Worm (Caenorhabditis elegans) whole organism, midembryonic: Measurements from ENCODE around the gene T24B8.3.

Experiments used
- T22C8.4 ChIP-seq: fragments of 200-800 bp; sonication (Bioruptor generic); IDR thresholded peaks from 2 replicates; pipeline ENCODE4 v1.3.6; 2022; ENCODE audit warnings: missing genetic modification characterization, missing compliant biosample characterization
- cog-1 ChIP-seq: sonication (generic microtip); optimal IDR thresholded peaks from 2 replicates; lab custom pipeline; 2016; ENCODE audit warnings: missing genetic modification characterization, missing compliant biosample characterization
- flt-1 ChIP-seq: fragments of 200-800 bp; sonication (Bioruptor generic); IDR thresholded peaks from 2 replicates; pipeline ENCODE4 v1.3.6; 2022; ENCODE audit warnings: missing genetic modification characterization, missing compliant biosample characterization
- klf-2 ChIP-seq: fragments of 200-800 bp; sonication (Bioruptor generic); conservative IDR thresholded peaks from 2 replicates; pipeline ENCODE4 v1.3.6; 2022; ENCODE audit warnings: missing genetic modification reagents, missing genetic modification characterization, missing compliant biosample characterization
- med-1 ChIP-seq: sonication (generic microtip); optimal IDR thresholded peaks from 2 replicates; lab custom pipeline; 2017; ENCODE audit warnings: missing genetic modification characterization, mild to moderate bottlenecking, missing compliant biosample characterization, antibody characterized with exemption, missing genetic modification reagents; ENCODE audit not compliant: insufficient read depth
- ref-1 ChIP-seq: fragments of 200-800 bp; sonication (Bioruptor generic); conservative IDR thresholded peaks from 2 replicates; pipeline ENCODE4 v1.3.6; 2022; ENCODE audit warnings: missing genetic modification reagents, missing genetic modification characterization, missing compliant biosample characterization
- tab-1 ChIP-seq: fragments of 200-800 bp; sonication (Bioruptor generic); IDR thresholded peaks from 2 replicates; pipeline ENCODE4 v1.3.6; 2022; ENCODE audit warnings: missing genetic modification characterization, missing compliant biosample characterization
- ztf-23 ChIP-seq: fragments of 200-800 bp; sonication (Bioruptor generic); IDR thresholded peaks from 2 replicates; pipeline ENCODE4 v1.3.6; 2022; ENCODE audit warnings: missing genetic modification reagents, missing genetic modification characterization, missing compliant biosample characterization
- ztf-29 ChIP-seq: fragments of 200-800 bp; sonication (Bioruptor generic); IDR thresholded peaks from 2 replicates; pipeline ENCODE4 v1.3.6; 2022; ENCODE audit warnings: missing genetic modification reagents, missing genetic modification characterization, missing compliant biosample characterization

Gene T24B8.3

DNA sequence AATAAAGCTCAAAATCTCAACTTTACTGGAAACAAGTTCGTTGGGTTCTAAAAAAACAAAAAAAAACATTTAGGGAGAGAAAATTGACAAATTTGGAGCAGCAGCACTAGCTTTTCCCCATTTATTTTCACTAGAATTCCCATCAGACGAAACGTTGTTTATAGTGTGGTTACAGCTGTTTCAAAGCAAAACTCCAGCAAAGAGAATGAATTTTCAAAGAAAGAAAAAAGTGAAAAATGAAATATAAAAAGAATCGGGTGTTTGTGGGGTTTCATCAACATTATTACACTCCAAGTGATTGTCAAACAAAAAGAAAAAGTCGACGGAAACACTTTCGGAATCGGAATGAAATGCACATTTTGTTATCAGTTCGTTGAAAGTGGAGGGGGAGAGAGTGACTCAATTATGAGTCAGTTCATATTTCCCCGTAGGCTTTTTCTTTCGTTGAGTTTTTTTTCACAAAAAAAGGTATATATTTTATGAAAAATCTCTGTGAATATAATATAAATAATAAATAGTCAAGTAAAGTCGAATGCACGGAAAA lies 33.4 kb upstream of the T24B8.3 start:
- TF ChIP-seq med-1 (GFP tag; lab: Kevin White, UChicago): no peak
- TF ChIP-seq tab-1 (GFP tag; lab: Robert Waterston, UW): no peak
- no peak for TF ChIP-seq flt-1 (GFP tag; lab: Robert Waterston, UW)
- no peak for TF ChIP-seq klf-2 (GFP tag; lab: Robert Waterston, UW)
- TF ChIP-seq cog-1 (tag; lab: Kevin White, UChicago): no peak
- no peak for TF ChIP-seq ztf-29 (GFP tag; lab: Robert Waterston, UW)
- no peak for TF ChIP-seq ztf-23 (GFP tag; lab: Robert Waterston, UW)
- TF ChIP-seq ref-1 (GFP tag; lab: Robert Waterston, UW): no peak
- TF ChIP-seq T22C8.4 (GFP tag; lab: Robert Waterston, UW): no peak

DNA sequence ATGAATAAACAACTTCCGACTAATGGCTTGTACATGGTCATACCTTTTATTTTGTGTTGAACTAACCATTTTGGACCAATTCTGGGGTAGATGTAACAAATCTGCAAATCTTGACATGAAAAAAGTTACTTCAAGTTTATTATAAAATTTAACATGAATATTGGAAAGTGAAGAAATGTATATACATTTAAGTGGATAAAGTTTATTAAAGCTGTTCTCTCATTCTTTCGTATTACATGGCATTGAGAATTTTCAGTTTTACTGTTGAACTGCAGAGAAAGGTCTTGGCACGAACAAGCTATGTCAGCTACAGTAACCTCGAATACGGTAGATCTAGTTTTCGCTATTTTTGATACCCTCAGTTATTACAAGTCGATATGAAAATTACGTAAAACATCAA lies 32.6 kb upstream of the T24B8.3 start, which contains the start of gene C07H4.1:
Gene C07H4.1 (minus strand): TSS at position 101 of the 400 bp plus-strand sequence.
- TF ChIP-seq med-1 (GFP tag; lab: Kevin White, UChicago) (no peak), ztf-23 (GFP tag; lab: Robert Waterston, UW) (no peak), ref-1 (GFP tag; lab: Robert Waterston, UW) (no peak), T22C8.4 (GFP tag; lab: Robert Waterston, UW) (no peak), flt-1 (GFP tag; lab: Robert Waterston, UW) (no peak), ztf-29 (GFP tag; lab: Robert Waterston, UW) (no peak), tab-1 (GFP tag; lab: Robert Waterston, UW) (no peak), klf-2 (GFP tag; lab: Robert Waterston, UW) (no peak), cog-1 (tag; lab: Kevin White, UChicago) (no peak)

DNA sequence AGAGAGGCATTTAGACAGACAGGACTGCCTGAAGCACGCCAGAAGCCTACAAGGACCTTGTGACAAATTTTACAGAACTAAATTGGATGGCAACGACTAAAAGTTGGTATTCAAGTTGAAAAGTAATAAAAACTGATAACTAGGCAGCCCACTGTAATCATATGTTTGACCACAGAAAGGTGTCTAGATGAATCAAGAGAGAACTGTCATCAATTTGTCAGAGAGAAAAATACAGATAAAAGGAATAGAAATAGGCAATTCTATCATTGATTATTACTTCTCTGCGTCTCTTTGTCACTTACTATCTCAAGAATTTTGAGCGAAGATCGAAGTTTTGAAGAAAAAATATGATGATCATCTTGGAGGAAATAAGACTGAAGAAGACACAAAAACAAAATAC lies 32.0 kb upstream of the T24B8.3 start:
- no peak for TF ChIP-seq med-1 (GFP tag; lab: Kevin White, UChicago)
- no peak for TF ChIP-seq flt-1 (GFP tag; lab: Robert Waterston, UW)
- no peak for TF ChIP-seq ztf-29 (GFP tag; lab: Robert Waterston, UW)
- no peak for TF ChIP-seq T22C8.4 (GFP tag; lab: Robert Waterston, UW)
- TF ChIP-seq tab-1 (GFP tag; lab: Robert Waterston, UW): no peak
- no peak for TF ChIP-seq ztf-23 (GFP tag; lab: Robert Waterston, UW)
- no peak for TF ChIP-seq cog-1 (tag; lab: Kevin White, UChicago)
- TF ChIP-seq klf-2 (GFP tag; lab: Robert Waterston, UW): no peak
- TF ChIP-seq ref-1 (GFP tag; lab: Robert Waterston, UW): no peak

DNA sequence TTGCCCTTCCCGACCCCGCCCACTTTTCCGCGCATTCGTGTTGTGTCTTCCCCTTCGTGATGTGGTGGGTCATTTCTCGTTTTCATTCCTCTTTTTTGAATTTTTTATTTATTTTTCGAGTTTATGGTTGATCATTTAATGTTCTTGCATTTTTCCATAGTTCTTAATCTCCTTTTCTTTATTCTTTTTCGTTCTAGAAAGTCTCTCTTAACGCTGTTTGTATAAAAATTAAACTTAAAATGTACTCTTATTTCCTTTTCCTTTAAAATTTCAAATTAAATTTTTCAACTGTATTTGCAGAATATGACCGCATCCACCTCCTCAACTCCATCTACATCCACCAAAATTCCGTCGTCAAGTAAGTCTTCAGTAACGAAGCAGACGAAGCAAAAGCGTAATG lies 25.4 kb upstream of the T24B8.3 start, which contains the start of gene hlh-3:
Gene hlh-3 (plus strand): TSS at position 301 of the 400 bp plus-strand sequence.
- TF ChIP-seq klf-2 (GFP tag; lab: Robert Waterston, UW): no peak
- no peak for TF ChIP-seq T22C8.4 (GFP tag; lab: Robert Waterston, UW)
- no peak for TF ChIP-seq ztf-29 (GFP tag; lab: Robert Waterston, UW)
- TF ChIP-seq tab-1 (GFP tag; lab: Robert Waterston, UW): no peak
- no peak for TF ChIP-seq flt-1 (GFP tag; lab: Robert Waterston, UW)
- TF ChIP-seq med-1 (GFP tag; lab: Kevin White, UChicago): no peak
- no peak for TF ChIP-seq cog-1 (tag; lab: Kevin White, UChicago)
- TF ChIP-seq ref-1 (GFP tag; lab: Robert Waterston, UW): no peak
- TF ChIP-seq ztf-23 (GFP tag; lab: Robert Waterston, UW): no peak

DNA sequence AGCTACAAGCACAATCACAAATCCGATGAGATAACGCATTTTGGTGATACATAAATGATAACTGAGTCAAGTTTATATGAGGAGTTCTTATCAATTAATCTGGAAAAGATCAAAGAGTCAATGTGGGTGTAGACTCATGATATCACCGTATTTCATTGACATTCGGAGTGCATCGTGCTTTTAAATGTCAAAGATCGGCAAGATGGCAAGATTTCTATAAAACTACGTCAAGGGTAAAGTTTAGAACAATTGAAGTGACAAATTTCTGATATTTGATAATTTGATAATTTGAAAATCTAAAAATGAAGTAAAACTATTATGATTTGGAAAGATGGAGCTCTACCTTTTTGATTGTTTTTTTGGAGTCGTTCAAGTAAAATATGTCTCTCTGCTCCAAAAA lies 22.2 kb upstream of the T24B8.3 start, which contains the start of gene sysm-1:
Gene sysm-1 (minus strand): TSS at position 101 of the 400 bp plus-strand sequence.
- no peak for TF ChIP-seq med-1 (GFP tag; lab: Kevin White, UChicago)

DNA sequence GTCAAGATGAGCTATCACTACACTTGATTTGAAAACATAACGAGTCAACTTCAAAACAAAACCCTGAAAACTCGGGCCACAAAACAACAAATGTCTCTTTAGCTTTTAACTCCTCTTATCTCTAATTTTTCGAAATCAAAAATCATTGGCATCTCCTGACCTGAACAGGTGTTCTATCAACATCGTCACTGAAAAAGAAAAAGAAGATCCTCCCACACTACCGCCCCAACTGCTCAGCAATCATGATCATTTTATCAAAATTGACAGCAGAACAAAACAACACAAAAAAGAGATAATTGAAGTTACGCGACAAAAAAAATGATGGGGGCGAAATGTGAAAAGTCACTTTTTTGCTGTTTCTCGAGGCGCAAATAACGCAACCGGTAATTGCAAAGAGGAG lies 17.4 kb upstream of the T24B8.3 start:
- TF ChIP-seq ztf-23 (GFP tag; lab: Robert Waterston, UW): no peak
- TF ChIP-seq flt-1 (GFP tag; lab: Robert Waterston, UW): no peak
- no peak for TF ChIP-seq cog-1 (tag; lab: Kevin White, UChicago)
- no peak for TF ChIP-seq med-1 (GFP tag; lab: Kevin White, UChicago)
- no peak for TF ChIP-seq T22C8.4 (GFP tag; lab: Robert Waterston, UW)
- TF ChIP-seq tab-1 (GFP tag; lab: Robert Waterston, UW): no peak

DNA sequence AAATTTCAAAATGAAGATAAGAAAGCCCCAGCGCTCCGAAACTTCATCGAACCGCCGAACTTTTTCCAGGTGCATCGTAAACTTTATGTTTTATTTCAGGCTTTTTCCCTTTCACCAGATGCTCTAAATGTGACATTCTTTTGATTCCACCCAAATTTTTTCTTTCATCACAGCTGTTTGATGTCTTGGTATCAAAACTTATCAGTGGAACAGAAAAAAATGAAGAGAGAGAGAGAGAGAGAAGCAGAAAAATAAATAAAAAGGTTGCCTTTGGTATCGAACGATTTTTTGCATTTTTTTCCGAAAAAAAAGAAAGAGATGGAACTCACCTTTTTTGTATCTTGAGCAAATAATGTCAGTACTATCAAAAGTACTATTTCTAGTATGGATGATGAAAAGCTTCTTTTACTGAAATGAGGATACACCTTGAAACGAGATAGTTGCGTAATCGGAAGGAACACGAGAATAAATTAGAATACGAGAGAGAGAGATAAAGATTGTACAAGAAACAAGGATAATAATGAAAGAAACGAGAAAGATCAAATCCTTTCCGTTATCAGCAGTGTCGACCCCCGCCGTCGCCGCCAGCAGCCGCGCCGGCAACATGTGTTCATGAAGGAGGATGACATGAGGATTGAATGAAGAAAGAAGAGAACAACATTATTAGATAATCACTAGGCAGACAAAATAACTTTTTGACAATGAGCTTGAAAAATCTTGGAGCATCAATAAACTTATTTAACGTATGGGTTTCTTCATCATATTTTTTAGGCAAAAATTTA lies 15.4 kb upstream of the T24B8.3 start:
- TF ChIP-seq med-1 (GFP tag; lab: Kevin White, UChicago): no peak
- no peak for TF ChIP-seq cog-1 (tag; lab: Kevin White, UChicago)
- TF ChIP-seq ztf-29 (GFP tag; lab: Robert Waterston, UW): no peak
- TF ChIP-seq tab-1 (GFP tag; lab: Robert Waterston, UW): no peak
- no peak for TF ChIP-seq ztf-23 (GFP tag; lab: Robert Waterston, UW)
- no peak for TF ChIP-seq T22C8.4 (GFP tag; lab: Robert Waterston, UW)
- no peak for TF ChIP-seq flt-1 (GFP tag; lab: Robert Waterston, UW)

DNA sequence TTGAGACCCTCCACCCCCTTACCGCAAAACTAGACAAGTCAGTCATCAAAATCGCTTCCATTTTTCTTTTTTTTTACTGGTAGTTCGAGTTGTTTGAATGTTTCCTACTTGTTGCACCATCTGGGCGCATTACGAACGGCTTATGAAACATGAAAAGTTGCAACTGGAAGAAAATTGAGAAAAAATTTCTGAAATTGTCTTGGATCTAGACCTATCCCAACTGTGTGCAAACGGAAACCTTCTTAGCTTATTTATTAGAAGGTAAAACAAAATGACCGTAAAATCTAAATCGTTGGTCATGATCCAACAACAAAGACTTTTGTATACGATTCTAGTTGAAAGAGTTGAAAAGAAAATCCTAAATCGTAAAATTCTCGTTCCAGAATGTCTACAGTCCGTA lies 13.6 kb upstream of the T24B8.3 start:
- TF ChIP-seq flt-1 (GFP tag; lab: Robert Waterston, UW): no peak

DNA sequence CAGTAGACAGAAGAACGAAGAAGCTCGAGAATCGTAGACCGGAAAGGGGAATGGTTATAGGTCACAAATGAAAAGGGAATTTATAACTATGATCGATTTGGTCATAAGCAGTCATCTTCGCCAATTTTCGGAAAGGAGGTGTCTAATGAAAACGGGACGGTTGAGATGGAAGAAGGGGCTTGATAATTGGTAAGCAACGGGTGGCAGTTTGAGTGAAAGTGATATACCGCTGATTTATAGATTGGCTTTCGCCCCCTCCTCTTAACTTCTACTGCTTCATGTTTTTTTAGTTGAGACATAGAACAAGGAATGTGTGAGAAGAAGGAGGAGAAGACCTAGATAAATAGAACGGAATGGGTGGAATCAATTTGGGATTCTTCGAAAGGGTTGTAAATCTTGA lies 11.8 kb upstream of the T24B8.3 start:
- no peak for TF ChIP-seq ztf-23 (GFP tag; lab: Robert Waterston, UW)
- TF ChIP-seq ztf-29 (GFP tag; lab: Robert Waterston, UW): no peak
- no peak for TF ChIP-seq ref-1 (GFP tag; lab: Robert Waterston, UW)
- no peak for TF ChIP-seq tab-1 (GFP tag; lab: Robert Waterston, UW)
- no peak for TF ChIP-seq T22C8.4 (GFP tag; lab: Robert Waterston, UW)
- TF ChIP-seq cog-1 (tag; lab: Kevin White, UChicago): no peak
- no peak for TF ChIP-seq med-1 (GFP tag; lab: Kevin White, UChicago)
- no peak for TF ChIP-seq flt-1 (GFP tag; lab: Robert Waterston, UW)
- TF ChIP-seq klf-2 (GFP tag; lab: Robert Waterston, UW): no peak
